Worm (Caenorhabditis elegans): ENCODE results near the gene D2062.1.
"Not testable (repeated sequence)": the region's sequence is repeated elsewhere in the genome, so short reads cannot be mapped to it uniquely, and the experiment has no call there.

Gene D2062.1

DNA sequence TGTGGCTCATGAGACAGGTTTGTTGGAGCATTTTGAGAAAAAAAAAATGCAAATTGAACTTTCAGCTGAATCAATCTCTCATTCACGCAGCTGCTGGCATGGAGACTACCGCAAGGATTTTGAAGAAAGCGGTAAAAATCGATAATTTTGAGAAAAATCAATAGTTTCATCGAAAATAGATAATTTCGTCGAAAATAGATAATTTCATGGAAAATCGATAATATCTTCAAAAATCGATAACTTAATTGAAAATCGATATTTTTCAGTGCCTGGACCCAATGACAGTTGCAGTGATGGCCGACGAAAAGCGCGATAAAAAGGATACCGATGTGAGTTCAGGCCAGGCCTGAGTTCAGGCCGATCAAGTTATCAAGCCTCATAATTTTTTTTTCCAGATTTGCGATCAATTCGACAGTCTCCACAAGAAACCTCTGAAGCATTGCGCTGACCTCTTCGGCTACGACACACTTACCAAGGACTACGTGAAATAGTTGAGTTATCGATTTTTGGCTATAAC, 8.3 kb upstream of the D2062.1 start, which contains the start of gene D2062.4:
Gene D2062.4, plus strand, starts transcription at position 467 of the 517 bp plus-strand sequence.
- not testable (repeated sequence) for TF ChIP-seq dao-5, him-1, W03F9.2 (tag; optimal IDR thresholded peaks at IDR 0.05)

ce11 chrII:2624792-2625191, 6.5 kb upstream of the D2062.1 start, which contains the start of gene lgc-28:
lgc-28 (plus strand) TSS chrII:2625092.
- no peak for TF ChIP-seq W03F9.2 (tag; optimal IDR thresholded peaks at IDR 0.05)
- no peak for TF ChIP-seq dao-5 (tag; optimal IDR thresholded peaks at IDR 0.05)
- no peak for TF ChIP-seq him-1 (tag; optimal IDR thresholded peaks at IDR 0.05)

ce11 chrII:2627154-2627799, 4.0 kb upstream of the D2062.1 start, which contains the start of gene sri-71:
sri-71 (plus strand) TSS chrII:2627749.
- TF ChIP-seq him-1 (tag; optimal IDR thresholded peaks at IDR 0.05) (no peak), dao-5 (tag; optimal IDR thresholded peaks at IDR 0.05) (no peak), W03F9.2 (tag; optimal IDR thresholded peaks at IDR 0.05) (no peak)

- no peak for TF ChIP-seq dao-5 (tag; optimal IDR thresholded peaks at IDR 0.05)
- TF ChIP-seq W03F9.2 (tag; optimal IDR thresholded peaks at IDR 0.05), result no peak
Observed at ce11 chrII:2628401-2628800, 2.9 kb upstream of the D2062.1 start.

DNA sequence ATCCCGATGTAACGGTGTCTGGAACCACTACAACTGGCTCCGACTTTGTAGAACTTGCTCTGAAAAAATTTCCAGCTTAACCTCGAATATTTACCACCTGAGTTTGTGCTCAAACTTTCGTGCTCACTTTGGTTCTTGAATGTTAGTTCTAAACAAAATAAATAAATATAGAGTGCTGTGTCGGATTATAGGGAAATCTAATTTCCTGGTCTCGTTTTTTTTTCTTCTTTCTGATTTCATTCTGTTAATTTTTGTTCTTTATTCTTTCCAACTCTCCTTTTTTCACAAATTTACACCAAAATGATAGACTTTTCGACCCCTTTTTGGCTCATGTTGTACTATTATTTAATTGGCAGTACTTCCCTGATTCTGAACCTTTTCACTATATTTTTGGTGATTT, 2.0 kb upstream of the D2062.1 start, which contains the start of gene sri-37:
Gene sri-37, plus strand, starts transcription at position 301 of the 400 bp plus-strand sequence.
- TF ChIP-seq dao-5 (tag; optimal IDR thresholded peaks at IDR 0.05) (no peak), W03F9.2 (tag; optimal IDR thresholded peaks at IDR 0.05) (no peak), him-1 (tag; optimal IDR thresholded peaks at IDR 0.05) (no peak)

DNA sequence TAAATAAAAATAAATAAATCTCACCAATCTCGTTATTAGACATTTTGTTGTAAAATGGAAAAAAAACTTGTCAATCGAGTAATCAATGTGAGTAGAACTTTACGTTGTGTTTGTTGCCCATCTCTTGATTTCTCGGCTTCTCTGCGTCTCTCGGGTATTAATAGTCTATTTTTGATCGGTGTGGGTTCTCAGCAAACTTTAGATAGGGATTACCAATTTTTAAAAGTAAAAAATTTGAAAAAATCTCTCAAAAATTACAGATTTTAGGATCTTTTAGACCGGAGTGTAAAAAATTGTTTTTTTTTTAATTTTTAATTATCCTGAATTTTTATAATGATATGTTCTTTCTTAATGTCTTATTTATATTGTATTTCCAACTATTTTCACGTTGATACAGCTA, 6.1 kb downstream of the D2062.1 start, which contains the start of gene F22E5.21:
Gene F22E5.21, minus strand, starts transcription at position 101 of the 400 bp plus-strand sequence.
- TF ChIP-seq him-1 (tag; optimal IDR thresholded peaks at IDR 0.05) (no peak), dao-5 (tag; optimal IDR thresholded peaks at IDR 0.05) (no peak), W03F9.2 (tag; optimal IDR thresholded peaks at IDR 0.05) (no peak)

ce11 chrII:2638062-2638461, 6.8 kb downstream of the D2062.1 start, which contains the start of gene F22E5.9:
F22E5.9 (plus strand) TSS chrII:2638388.
- TF ChIP-seq W03F9.2 (tag; optimal IDR thresholded peaks at IDR 0.05), result no peak
- no peak for TF ChIP-seq him-1 (tag; optimal IDR thresholded peaks at IDR 0.05)
- no peak for TF ChIP-seq dao-5 (tag; optimal IDR thresholded peaks at IDR 0.05)

- TF ChIP-seq W03F9.2, dao-5, him-1 (tag; optimal IDR thresholded peaks at IDR 0.05): not testable (repeated sequence)
Observed at ce11 chrII:2639401-2640088, 8.3 kb downstream of the D2062.1 start, which contains the start of gene F22E5.8. F22E5.8 (plus strand) TSS chrII:2640038.

ce11 chrII:2640982-2641381, 9.7 kb downstream of the D2062.1 start, which contains the start of gene F22E5.23:
F22E5.23 (plus strand) TSS chrII:2641282.
- TF ChIP-seq dao-5 (tag; optimal IDR thresholded peaks at IDR 0.05), result no peak
- no peak for TF ChIP-seq him-1 (tag; optimal IDR thresholded peaks at IDR 0.05)
- TF ChIP-seq W03F9.2 (tag; optimal IDR thresholded peaks at IDR 0.05), result no peak

ce11 chrII:2641777-2642176, 10.5 kb downstream of the D2062.1 start, which contains the start of gene F22E5.7:
F22E5.7 (plus strand) TSS chrII:2642077.
- TF ChIP-seq dao-5 (tag; optimal IDR thresholded peaks at IDR 0.05), result no peak
- no peak for TF ChIP-seq him-1 (tag; optimal IDR thresholded peaks at IDR 0.05)
- TF ChIP-seq W03F9.2 (tag; optimal IDR thresholded peaks at IDR 0.05), result no peak

DNA sequence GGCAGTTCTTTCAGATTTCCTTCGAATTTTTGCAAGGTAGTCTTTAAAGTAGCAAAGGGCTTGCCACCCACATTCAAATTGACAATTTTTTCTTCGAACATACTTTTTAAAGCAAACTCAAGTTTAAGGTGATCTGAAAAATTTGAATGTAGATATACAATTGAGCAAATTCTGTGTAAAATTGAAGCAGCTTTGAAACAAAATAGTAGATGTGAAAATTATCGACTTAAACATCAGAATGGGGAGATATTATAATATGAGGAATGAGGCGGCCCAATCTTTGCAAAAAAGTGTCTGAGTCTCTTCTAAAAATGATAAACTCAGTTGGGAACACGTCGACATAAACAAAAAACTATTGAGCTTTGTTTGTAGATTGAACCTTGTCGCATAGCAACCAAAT, 13.2 kb downstream of the D2062.1 start, which contains the start of gene F22E5.11:
Gene F22E5.11, minus strand, starts transcription at position 101 of the 400 bp plus-strand sequence.
- TF ChIP-seq W03F9.2 (tag; optimal IDR thresholded peaks at IDR 0.05) (no peak), dao-5 (tag; optimal IDR thresholded peaks at IDR 0.05) (no peak), him-1 (tag; optimal IDR thresholded peaks at IDR 0.05) (no peak)

DNA sequence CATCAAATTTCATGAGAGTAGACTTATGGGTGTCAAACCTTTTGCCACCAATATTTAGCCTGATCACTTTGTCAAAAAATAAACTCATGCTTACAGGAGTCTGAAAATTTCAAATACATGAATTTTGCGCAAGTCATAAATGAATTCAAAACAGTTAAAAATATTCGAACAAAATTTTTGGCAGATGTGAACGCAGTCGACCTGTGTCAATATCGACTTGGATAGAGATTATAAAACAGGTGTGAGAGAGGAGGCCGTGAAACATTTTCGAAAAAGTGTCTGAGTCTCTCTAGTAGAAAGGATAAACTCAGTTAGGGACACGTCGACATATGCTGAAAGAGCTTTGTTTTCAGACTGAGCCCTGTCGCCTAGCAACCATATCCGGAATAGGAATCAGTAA, 15.5 kb downstream of the D2062.1 start, which contains the start of gene F22E5.12:
Gene F22E5.12, minus strand, starts transcription at position 101 of the 400 bp plus-strand sequence.
- not testable (repeated sequence) for TF ChIP-seq W03F9.2, him-1, dao-5 (tag; optimal IDR thresholded peaks at IDR 0.05)

DNA sequence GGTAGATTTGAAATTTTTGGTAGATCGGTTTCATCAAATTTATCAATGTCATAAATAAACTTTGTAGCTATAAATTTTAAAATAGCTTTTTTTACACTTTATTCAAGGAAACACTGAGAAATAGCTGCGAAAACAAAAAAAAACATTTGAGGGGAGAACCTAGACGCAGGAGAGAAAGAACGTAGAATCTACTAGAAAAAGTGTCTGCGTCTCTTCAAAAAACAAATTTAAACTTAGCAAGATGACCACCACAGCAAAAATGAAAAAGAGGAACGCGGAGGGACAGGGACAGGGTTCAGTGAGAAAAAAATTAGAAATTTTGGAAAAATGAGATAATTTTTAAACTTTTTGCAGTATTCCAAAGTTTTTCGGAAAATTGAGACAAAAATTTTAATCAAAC, 17.7 kb downstream of the D2062.1 start:
- TF ChIP-seq W03F9.2 (tag; optimal IDR thresholded peaks at IDR 0.05), result no peak
- TF ChIP-seq dao-5 (tag; optimal IDR thresholded peaks at IDR 0.05), result no peak
- no peak for TF ChIP-seq him-1 (tag; optimal IDR thresholded peaks at IDR 0.05)

All from whole organism, L4/young adult.